Worm (Caenorhabditis elegans) whole organism, L4 larva: ENCODE measurements around the gene sup-35.
A peak's percentile ranks its signal among the peaks of the same experiment; 100 is the strongest.

Source experiments
- F10B5.3 ChIP-seq: sonication (generic microtip); optimal IDR thresholded peaks from 2 replicates; lab custom pipeline; 2016; ENCODE audit warnings: mild to moderate bottlenecking, missing genetic modification characterization, missing compliant biosample characterization
- F26F4.8 ChIP-seq: fragments of 200-800 bp; sonication (Bioruptor generic); conservative IDR thresholded peaks from 2 replicates; pipeline ENCODE4 v1.3.6; 2022; ENCODE audit warnings: missing genetic modification characterization, missing compliant biosample characterization
- R02D3.7 ChIP-seq: fragments of 150-350 bp; sonication (generic microtip); optimal IDR thresholded peaks from 3 replicates; lab custom pipeline; 2014; ENCODE audit warnings: missing biosample characterization, missing genetic modification characterization
- T20F7.1 ChIP-seq: fragments of 200-800 bp; sonication (Bioruptor generic); optimal IDR thresholded peaks from 2 replicates; lab custom pipeline; 2018; ENCODE audit warnings: mild to moderate bottlenecking, missing genetic modification characterization, missing compliant biosample characterization
- T26A8.4 ChIP-seq: fragments of 200-800 bp; sonication (Bioruptor generic); IDR thresholded peaks from 2 replicates; pipeline ENCODE4 v1.3.6; 2022; ENCODE audit warnings: missing genetic modification characterization, missing compliant biosample characterization
- Y5F2A.4 ChIP-seq: fragments of 200-800 bp; sonication (Bioruptor generic); optimal IDR thresholded peaks from 2 replicates; lab custom pipeline; 2018; ENCODE audit warnings: mild to moderate bottlenecking, missing genetic modification characterization, missing compliant biosample characterization
- Y75B8A.6 ChIP-seq: fragments of 200-800 bp; sonication (Bioruptor generic); IDR thresholded peaks from 2 replicates; pipeline ENCODE4 v1.3.6; 2022; ENCODE audit warnings: missing genetic modification reagents, missing genetic modification characterization, missing compliant biosample characterization
- ZK337.2 ChIP-seq: fragments of 200-800 bp; sonication (Bioruptor generic); IDR thresholded peaks from 2 replicates; pipeline ENCODE4 v1.3.6; 2022; ENCODE audit warnings: missing genetic modification reagents, missing genetic modification characterization, missing compliant biosample characterization
- ama-1 ChIP-seq: fragments of 150-350 bp; optimal IDR thresholded peaks from 2 replicates; lab custom pipeline; 2014; ENCODE audit warnings: inconsistent platforms, mixed read lengths
- ceh-28 ChIP-seq: fragments of 150-350 bp; optimal IDR thresholded peaks from 2 replicates; lab custom pipeline; 2014; ENCODE audit warnings: missing biosample characterization, missing genetic modification reagents, missing genetic modification characterization
- ceh-44 ChIP-seq: fragments of 200-800 bp; sonication (Bioruptor generic); IDR thresholded peaks from 2 replicates; pipeline ENCODE4 v1.3.6; 2022; ENCODE audit warnings: missing genetic modification reagents, missing genetic modification characterization, missing compliant biosample characterization
- ceh-62 ChIP-seq: sonication (generic microtip); optimal IDR thresholded peaks from 2 replicates; lab custom pipeline; 2017; ENCODE audit warnings: missing biosample characterization, missing genetic modification characterization
- ceh-82 ChIP-seq: sonication (generic microtip); optimal IDR thresholded peaks from 2 replicates; lab custom pipeline; 2017; ENCODE audit warnings: missing biosample characterization, missing genetic modification characterization
- ces-1 ChIP-seq: fragments of 150-350 bp; sonication (generic microtip); optimal IDR thresholded peaks from 4 replicates; lab custom pipeline; 2014; ENCODE audit warnings: missing biosample characterization, missing genetic modification reagents, missing genetic modification characterization
- cey-2 ChIP-seq: sonication (generic microtip); optimal IDR thresholded peaks from 3 replicates; lab custom pipeline; 2017; ENCODE audit warnings: missing genetic modification characterization, mild to moderate bottlenecking, missing compliant biosample characterization, antibody characterized with exemption, borderline replicate concordance; ENCODE audit not compliant: insufficient read depth
- ctbp-1 ChIP-seq: fragments of 200-800 bp; sonication (Bioruptor generic); IDR thresholded peaks from 2 replicates; pipeline ENCODE4 v1.3.6; 2022; ENCODE audit warnings: missing genetic modification reagents, missing genetic modification characterization, missing compliant biosample characterization
- daf-19 ChIP-seq: fragments of 200-800 bp; sonication (Bioruptor generic); conservative IDR thresholded peaks from 2 replicates; pipeline ENCODE4 v1.3.6; 2022; ENCODE audit warnings: missing genetic modification characterization, missing compliant biosample characterization
- dmd-8 ChIP-seq: fragments of 200-800 bp; sonication (Bioruptor generic); IDR thresholded peaks from 2 replicates; pipeline ENCODE4 v1.3.6; 2022; ENCODE audit warnings: missing genetic modification characterization, missing compliant biosample characterization
- duxl-1 ChIP-seq: sonication (generic microtip); optimal IDR thresholded peaks from 2 replicates; lab custom pipeline; 2016; ENCODE audit warnings: mild to moderate bottlenecking, missing genetic modification characterization, moderate library complexity, missing compliant biosample characterization; ENCODE audit not compliant: poor library complexity
- egl-27 ChIP-seq: sonication (generic microtip); optimal IDR thresholded peaks from 3 replicates; lab custom pipeline; 2017; ENCODE audit warnings: missing biosample characterization, missing genetic modification reagents, missing genetic modification characterization
- egl-43 ChIP-seq: fragments of 200-800 bp; sonication (Bioruptor generic); IDR thresholded peaks from 2 replicates; pipeline ENCODE4 v1.3.6; 2022; ENCODE audit warnings: missing genetic modification reagents, missing genetic modification characterization, missing compliant biosample characterization
- fos-1 ChIP-seq: fragments of 150-350 bp; optimal IDR thresholded peaks from 2 replicates; lab custom pipeline; 2014; ENCODE audit warnings: missing biosample characterization, missing genetic modification characterization
- gei-8 ChIP-seq: fragments of 200-800 bp; sonication (Bioruptor generic); optimal IDR thresholded peaks from 2 replicates; lab custom pipeline; 2018; ENCODE audit warnings: mild to moderate bottlenecking, missing genetic modification characterization, missing compliant biosample characterization
- hlh-11 ChIP-seq: fragments of 200-800 bp; sonication (Bioruptor generic); optimal IDR thresholded peaks from 2 replicates; lab custom pipeline; 2018; ENCODE audit warnings: mild to moderate bottlenecking, missing genetic modification characterization, missing compliant biosample characterization
- hmg-1.1 ChIP-seq: fragments of 200-800 bp; sonication (Bioruptor generic); IDR thresholded peaks from 2 replicates; pipeline ENCODE4 v1.3.6; 2022; ENCODE audit warnings: missing genetic modification reagents, missing genetic modification characterization, missing compliant biosample characterization
- lin-1 ChIP-seq: fragments of 200-800 bp; sonication (Bioruptor generic); IDR thresholded peaks from 2 replicates; pipeline ENCODE4 v1.3.6; 2022; ENCODE audit warnings: missing genetic modification reagents, missing genetic modification characterization, missing compliant biosample characterization
- lin-13 ChIP-seq: fragments of 150-350 bp; optimal IDR thresholded peaks from 2 replicates; lab custom pipeline; 2014; ENCODE audit warnings: missing biosample characterization, missing genetic modification reagents, missing genetic modification characterization
- lin-29 ChIP-seq: fragments of 200-800 bp; sonication (Bioruptor generic); IDR thresholded peaks from 2 replicates; pipeline ENCODE4 v1.3.6; 2022; ENCODE audit warnings: missing genetic modification reagents, missing genetic modification characterization, missing compliant biosample characterization
- lir-3 ChIP-seq: sonication (generic microtip); optimal IDR thresholded peaks from 2 replicates; lab custom pipeline; 2016; ENCODE audit warnings: mild to moderate bottlenecking, missing genetic modification characterization, missing compliant biosample characterization
- madf-9 ChIP-seq: fragments of 200-800 bp; sonication (Bioruptor generic); conservative IDR thresholded peaks from 2 replicates; pipeline ENCODE4 v1.3.6; 2022; ENCODE audit warnings: missing genetic modification reagents, missing genetic modification characterization, missing compliant biosample characterization
- mdt-29 ChIP-seq: fragments of 200-800 bp; sonication (Bioruptor generic); IDR thresholded peaks from 2 replicates; pipeline ENCODE4 v1.3.6; 2022; ENCODE audit warnings: missing genetic modification reagents, missing genetic modification characterization, missing compliant biosample characterization
- mes-2 ChIP-seq: sonication (generic microtip); optimal IDR thresholded peaks from 2 replicates; lab custom pipeline; 2016; ENCODE audit warnings: missing genotype, mild to moderate bottlenecking, missing genetic modification characterization, missing compliant biosample characterization; ENCODE audit not compliant: poor library complexity, severe bottlenecking
- mxl-2 ChIP-seq: fragments of 200-800 bp; sonication (Bioruptor generic); conservative IDR thresholded peaks from 2 replicates; pipeline ENCODE4 v1.3.6; 2022; ENCODE audit warnings: missing genetic modification reagents, missing genetic modification characterization, missing compliant biosample characterization
- mxl-3 ChIP-seq: fragments of 200-800 bp; sonication (Bioruptor generic); optimal IDR thresholded peaks from 2 replicates; lab custom pipeline; 2018; ENCODE audit warnings: mild to moderate bottlenecking, missing genetic modification characterization, missing compliant biosample characterization
- nhr-10 ChIP-seq: fragments of 150-350 bp; optimal IDR thresholded peaks from 2 replicates; lab custom pipeline; 2014; ENCODE audit warnings: missing biosample characterization, missing genetic modification characterization
- nhr-111 ChIP-seq: fragments of 200-800 bp; sonication (Bioruptor generic); optimal IDR thresholded peaks from 2 replicates; lab custom pipeline; 2018; ENCODE audit warnings: mild to moderate bottlenecking, missing genetic modification characterization, missing compliant biosample characterization
- nhr-25 ChIP-seq: sonication (generic microtip); optimal IDR thresholded peaks from 2 replicates; lab custom pipeline; 2017; ENCODE audit warnings: missing genetic modification characterization, mild to moderate bottlenecking, missing compliant biosample characterization, antibody characterized with exemption, moderate library complexity, borderline replicate concordance; ENCODE audit not compliant: insufficient read depth
- nhr-28 ChIP-seq: fragments of 150-350 bp; optimal IDR thresholded peaks from 2 replicates; lab custom pipeline; 2014; ENCODE audit warnings: missing biosample characterization, missing genetic modification characterization
- nhr-77 ChIP-seq: fragments of 150-350 bp; optimal IDR thresholded peaks from 2 replicates; lab custom pipeline; 2014; ENCODE audit warnings: missing biosample characterization, missing genetic modification characterization
- php-3 ChIP-seq: fragments of 200-800 bp; sonication (Bioruptor generic); IDR thresholded peaks from 2 replicates; pipeline ENCODE4 v1.3.6; 2022; ENCODE audit warnings: missing genetic modification reagents, missing genetic modification characterization, missing compliant biosample characterization
- pqm-1 ChIP-seq: sonication (generic microtip); optimal IDR thresholded peaks from 2 replicates; lab custom pipeline; 2017; ENCODE audit warnings: missing biosample characterization, missing genetic modification characterization
- sdz-12 ChIP-seq: fragments of 200-800 bp; sonication (Bioruptor generic); optimal IDR thresholded peaks from 2 replicates; lab custom pipeline; 2018; ENCODE audit warnings: mild to moderate bottlenecking, missing genetic modification characterization, missing compliant biosample characterization
- snpc-4 ChIP-seq: fragments of 150-350 bp; optimal IDR thresholded peaks from 2 replicates; lab custom pipeline; 2014; ENCODE audit warnings: missing biosample characterization, missing genetic modification characterization
- spr-1 ChIP-seq: sonication (generic microtip); optimal IDR thresholded peaks from 2 replicates; lab custom pipeline; 2016; ENCODE audit warnings: mild to moderate bottlenecking, missing genetic modification characterization, missing compliant biosample characterization
- spr-3 ChIP-seq: fragments of 200-800 bp; sonication (Bioruptor generic); optimal IDR thresholded peaks from 2 replicates; lab custom pipeline; 2018; ENCODE audit warnings: mild to moderate bottlenecking, missing genetic modification characterization, missing compliant biosample characterization
- unc-130 ChIP-seq: sonication (generic microtip); optimal IDR thresholded peaks from 2 replicates; lab custom pipeline; 2016; ENCODE audit warnings: missing genetic modification reagents, missing genetic modification characterization, missing compliant biosample characterization
- unc-39 ChIP-seq: sonication (generic microtip); optimal IDR thresholded peaks from 2 replicates; lab custom pipeline; 2017; ENCODE audit warnings: missing biosample characterization, missing genetic modification characterization
- vab-7 ChIP-seq: fragments of 200-800 bp; sonication (Bioruptor generic); IDR thresholded peaks from 2 replicates; pipeline ENCODE4 v1.3.6; 2022; ENCODE audit warnings: missing genetic modification reagents, missing genetic modification characterization, missing compliant biosample characterization
- zfp-3 ChIP-seq: fragments of 200-800 bp; sonication (Bioruptor generic); conservative IDR thresholded peaks from 2 replicates; pipeline ENCODE4 v1.3.6; 2022; ENCODE audit warnings: missing genetic modification reagents, missing genetic modification characterization, missing compliant biosample characterization
- zip-11 ChIP-seq: fragments of 200-800 bp; sonication (Bioruptor generic); IDR thresholded peaks from 2 replicates; pipeline ENCODE4 v1.3.6; 2022; ENCODE audit warnings: missing genetic modification characterization, missing compliant biosample characterization
- zip-2 ChIP-seq: fragments of 150-350 bp; optimal IDR thresholded peaks from 2 replicates; lab custom pipeline; 2014; ENCODE audit warnings: missing biosample characterization, missing genetic modification characterization

sup-35 gene

ce11 chrIII:11066691-11067090 lies 52.3 kb downstream of the sup-35 start:
- peak; percentile 82 for TF ChIP-seq lin-1
- TF ChIP-seq zip-2 (tag; lab: Kevin White, UChicago): peak; percentile 80
- no peak for TF ChIP-seq ceh-82
- TF ChIP-seq ceh-44 (GFP tag; lab: Robert Waterston, UW): peak; percentile 71; the same call in 1 of the 2 replicates
- peak; percentile 67 for TF ChIP-seq hlh-11 (tag; lab: Kevin White, UChicago)
- peak; percentile 90 for TF ChIP-seq madf-9 (GFP tag; lab: Robert Waterston, UW)
- TF ChIP-seq nhr-28 (tag; lab: Kevin White, UChicago): peak; percentile 5
- peak; percentile 43 for TF ChIP-seq Y5F2A.4 (GFP tag; lab: Kevin White, UChicago)
- TF ChIP-seq cey-2 (tag; lab: Kevin White, UChicago): no peak
- no peak for TF ChIP-seq nhr-111 (GFP tag; lab: Kevin White, UChicago)
- no peak for TF ChIP-seq R02D3.7 (tag; lab: Kevin White, UChicago)
- peak; percentile 92 for TF ChIP-seq ctbp-1 (GFP tag; lab: Robert Waterston, UW)
- no peak for TF ChIP-seq ces-1
- peak; percentile 95 for TF ChIP-seq T26A8.4 (GFP tag; lab: Robert Waterston, UW)
- no peak for TF ChIP-seq unc-39 (tag; lab: Kevin White, UChicago)
- peak; percentile 87 for TF ChIP-seq zfp-3
- peak; percentile 64 for TF ChIP-seq F26F4.8 (GFP tag; lab: Robert Waterston, UW)
- peak; percentile 79 for TF ChIP-seq duxl-1 (tag; lab: Kevin White, UChicago)
- TF ChIP-seq mes-2: peak; percentile 87
- peak; percentile 82 for TF ChIP-seq mdt-29
- peak; percentile 50 for TF ChIP-seq unc-130 (GFP tag; lab: Kevin White, UChicago)
- TF ChIP-seq lin-13: peak; percentile 49
- no peak for TF ChIP-seq egl-27 (tag; lab: Kevin White, UChicago)
- peak; percentile 40 for TF ChIP-seq F10B5.3 (tag; lab: Kevin White, UChicago)
- peak; percentile 75 for TF ChIP-seq ZK337.2
- TF ChIP-seq egl-43 (GFP tag; lab: Robert Waterston, UW): peak; percentile 95
- no peak for TF ChIP-seq ceh-62 (tag; lab: Kevin White, UChicago)
- TF ChIP-seq nhr-10 (tag; lab: Kevin White, UChicago): no peak
- peak; percentile 96 for TF ChIP-seq hmg-1.1 (GFP tag; lab: Robert Waterston, UW)
- TF ChIP-seq sdz-12 (GFP tag; lab: Kevin White, UChicago): no peak
- peak; percentile 62 for TF ChIP-seq spr-1 (tag; lab: Kevin White, UChicago)
- TF ChIP-seq gei-8 (GFP tag; lab: Kevin White, UChicago): peak; percentile 74
- TF ChIP-seq snpc-4: no peak
- TF ChIP-seq lin-29 (GFP tag; lab: Robert Waterston, UW): peak; percentile 82
- peak; percentile 91 for TF ChIP-seq vab-7
- peak; percentile 50 for TF ChIP-seq nhr-77
- peak; percentile 89 for TF ChIP-seq dmd-8 (GFP tag; lab: Robert Waterston, UW)
- TF ChIP-seq zip-11 (GFP tag; lab: Robert Waterston, UW): peak; percentile 10; the same call in 1 of the 2 replicates
- no peak for TF ChIP-seq pqm-1
- TF ChIP-seq ceh-28 (tag; lab: Kevin White, UChicago): no peak
- peak; percentile 93; the same call in 1 of the 2 replicates for TF ChIP-seq Y75B8A.6 (GFP tag; lab: Robert Waterston, UW)
- peak; percentile 56 for TF ChIP-seq ama-1 (lab: Kevin White, UChicago)
- peak; percentile 32 for TF ChIP-seq lir-3 (tag; lab: Kevin White, UChicago)
- TF ChIP-seq mxl-2 (GFP tag; lab: Robert Waterston, UW): 0 out of 2 replicates have a peak, but pooled peaks have one; percentile 14
- TF ChIP-seq nhr-25 (tag; lab: Kevin White, UChicago): peak; percentile 63
- no peak for TF ChIP-seq fos-1 (tag; lab: Kevin White, UChicago)
- peak; percentile 34 for TF ChIP-seq mxl-3 (GFP tag; lab: Kevin White, UChicago)
- TF ChIP-seq T20F7.1 (GFP tag; lab: Kevin White, UChicago): no peak
- TF ChIP-seq spr-3 (GFP tag; lab: Kevin White, UChicago): peak; percentile 82
- no peak for TF ChIP-seq daf-19 (GFP tag; lab: Robert Waterston, UW)
- TF ChIP-seq php-3 (GFP tag; lab: Robert Waterston, UW): peak; percentile 82
